Worm (Caenorhabditis elegans) whole organism, midembryonic: Measurements from ENCODE around the gene rcat-1.

Experiments
- T22C8.4 ChIP-seq: fragments of 200-800 bp; sonication (Bioruptor generic); IDR thresholded peaks from 2 replicates; pipeline ENCODE4 v1.3.6; 2022; ENCODE audit warnings: missing genetic modification characterization, missing compliant biosample characterization
- cog-1 ChIP-seq: sonication (generic microtip); optimal IDR thresholded peaks from 2 replicates; lab custom pipeline; 2016; ENCODE audit warnings: missing genetic modification characterization, missing compliant biosample characterization
- flt-1 ChIP-seq: fragments of 200-800 bp; sonication (Bioruptor generic); IDR thresholded peaks from 2 replicates; pipeline ENCODE4 v1.3.6; 2022; ENCODE audit warnings: missing genetic modification characterization, missing compliant biosample characterization
- ref-1 ChIP-seq: fragments of 200-800 bp; sonication (Bioruptor generic); conservative IDR thresholded peaks from 2 replicates; pipeline ENCODE4 v1.3.6; 2022; ENCODE audit warnings: missing genetic modification reagents, missing genetic modification characterization, missing compliant biosample characterization
- tab-1 ChIP-seq: fragments of 200-800 bp; sonication (Bioruptor generic); IDR thresholded peaks from 2 replicates; pipeline ENCODE4 v1.3.6; 2022; ENCODE audit warnings: missing genetic modification characterization, missing compliant biosample characterization
- ztf-23 ChIP-seq: fragments of 200-800 bp; sonication (Bioruptor generic); IDR thresholded peaks from 2 replicates; pipeline ENCODE4 v1.3.6; 2022; ENCODE audit warnings: missing genetic modification reagents, missing genetic modification characterization, missing compliant biosample characterization

- TF ChIP-seq T22C8.4 (GFP tag; lab: Robert Waterston, UW), result no peak
- TF ChIP-seq tab-1 (GFP tag; lab: Robert Waterston, UW), result no peak
- TF ChIP-seq ref-1 (GFP tag; lab: Robert Waterston, UW), result no peak
- no peak for TF ChIP-seq cog-1 (tag; lab: Kevin White, UChicago)
- TF ChIP-seq flt-1 (GFP tag; lab: Robert Waterston, UW), result no peak
- TF ChIP-seq ztf-23 (GFP tag; lab: Robert Waterston, UW), result no peak
Observed at ce11 chrIV:262460-262859, 7.2 kb upstream of the rcat-1 start.
